Worm (Caenorhabditis elegans) whole organism, young adult: ENCODE measurements around the gene pap-2.

Source experiments
- F33H1.4 ChIP-seq: fragments of 200-800 bp; sonication (Bioruptor generic); IDR thresholded peaks from 2 replicates; pipeline ENCODE4 v1.3.6; 2022; ENCODE audit warnings: missing genetic modification reagents, missing genetic modification characterization, missing compliant biosample characterization
- F37B4.10 ChIP-seq: fragments of 200-800 bp; sonication (Bioruptor generic); IDR thresholded peaks from 2 replicates; pipeline ENCODE4 v1.3.6; 2022; ENCODE audit warnings: missing genetic modification characterization, missing compliant biosample characterization
- K11D2.4 ChIP-seq: fragments of 200-800 bp; sonication (Bioruptor generic); IDR thresholded peaks from 2 replicates; pipeline ENCODE4 v1.3.6; 2022; ENCODE audit warnings: missing genetic modification reagents, missing genetic modification characterization, missing compliant biosample characterization
- T07F8.4 ChIP-seq: sonication (generic microtip); optimal IDR thresholded peaks from 2 replicates; lab custom pipeline; 2016; ENCODE audit warnings: mild to moderate bottlenecking, missing genetic modification characterization, moderate library complexity, missing compliant biosample characterization
- T26A5.8 ChIP-seq: sonication (generic microtip); optimal IDR thresholded peaks from 2 replicates; lab custom pipeline; 2016; ENCODE audit warnings: missing genetic modification characterization, missing compliant biosample characterization
- ama-1 ChIP-seq, 3 experiments: fragments of 150-350 bp in 1 of 3; sonication (generic microtip) in 2 of 3; optimal IDR thresholded peaks; 2 replicates each; lab custom pipeline; 2014 to 2018; ENCODE audit warnings: missing biosample characterization in 2 of 3, missing genetic modification characterization in 2 of 3, missing genetic modification reagents in 2 of 3
- attf-3 ChIP-seq: fragments of 200-800 bp; sonication (Bioruptor generic); conservative IDR thresholded peaks from 2 replicates; pipeline ENCODE4 v1.3.6; 2022; ENCODE audit warnings: missing genetic modification reagents, missing genetic modification characterization, missing compliant biosample characterization
- attf-5 ChIP-seq: fragments of 200-800 bp; sonication (Bioruptor generic); optimal IDR thresholded peaks from 2 replicates; lab custom pipeline; 2018; ENCODE audit warnings: mild to moderate bottlenecking, missing genetic modification characterization, missing compliant biosample characterization
- bed-2 ChIP-seq: fragments of 200-800 bp; sonication (Bioruptor generic); IDR thresholded peaks from 2 replicates; pipeline ENCODE4 v1.3.6; 2022; ENCODE audit warnings: missing genetic modification reagents, missing genetic modification characterization, missing compliant biosample characterization
- cebp-2 ChIP-seq: fragments of 200-800 bp; sonication (Bioruptor generic); IDR thresholded peaks from 2 replicates; pipeline ENCODE4 v1.3.6; 2022; ENCODE audit warnings: missing genetic modification characterization, missing compliant biosample characterization
- die-1 ChIP-seq: sonication (generic microtip); optimal IDR thresholded peaks from 2 replicates; lab custom pipeline; 2016; ENCODE audit warnings: missing genotype, mild to moderate bottlenecking, missing genetic modification characterization, missing compliant biosample characterization
- dpff-1 ChIP-seq: sonication (generic microtip); optimal IDR thresholded peaks from 2 replicates; lab custom pipeline; 2017; ENCODE audit warnings: mild to moderate bottlenecking, missing genetic modification characterization, missing compliant biosample characterization
- efl-1 ChIP-seq: fragments of 150-350 bp; optimal IDR thresholded peaks from 2 replicates; lab custom pipeline; 2014; ENCODE audit warnings: missing biosample characterization, missing genetic modification reagents, missing genetic modification characterization
- egl-44 ChIP-seq: fragments of 200-800 bp; sonication (Bioruptor generic); IDR thresholded peaks from 2 replicates; pipeline ENCODE4 v1.3.6; 2022; ENCODE audit warnings: missing genetic modification reagents, missing genetic modification characterization, missing compliant biosample characterization
- egrh-3 ChIP-seq: fragments of 200-800 bp; sonication (Bioruptor generic); IDR thresholded peaks from 2 replicates; pipeline ENCODE4 v1.3.6; 2022; ENCODE audit warnings: missing genetic modification reagents, missing genetic modification characterization, missing compliant biosample characterization
- ekl-4 ChIP-seq: fragments of 200-800 bp; sonication (Bioruptor generic); IDR thresholded peaks from 2 replicates; pipeline ENCODE4 v1.3.6; 2022; ENCODE audit warnings: missing genetic modification reagents, missing genetic modification characterization, missing compliant biosample characterization
- ets-4 ChIP-seq: fragments of 200-800 bp; sonication (Bioruptor generic); optimal IDR thresholded peaks from 2 replicates; lab custom pipeline; 2018; ENCODE audit warnings: mild to moderate bottlenecking, missing genetic modification characterization, missing compliant biosample characterization
- fkh-3 ChIP-seq: sonication (generic microtip); optimal IDR thresholded peaks from 2 replicates; lab custom pipeline; 2016; ENCODE audit warnings: mild to moderate bottlenecking, missing genetic modification characterization, missing compliant biosample characterization
- hsf-1 ChIP-seq: fragments of 200-800 bp; sonication (Bioruptor generic); IDR thresholded peaks from 2 replicates; pipeline ENCODE4 v1.3.6; 2022; ENCODE audit warnings: missing genetic modification reagents, missing genetic modification characterization, missing compliant biosample characterization
- let-526 ChIP-seq: fragments of 200-800 bp; sonication (Bioruptor generic); IDR thresholded peaks from 2 replicates; pipeline ENCODE4 v1.3.6; 2022; ENCODE audit warnings: missing genetic modification reagents, missing genetic modification characterization, missing compliant biosample characterization
- lin-40 ChIP-seq: sonication (generic microtip); optimal IDR thresholded peaks from 2 replicates; lab custom pipeline; 2016; ENCODE audit warnings: missing genetic modification characterization, mild to moderate bottlenecking, missing compliant biosample characterization, missing genotype, missing genetic modification reagents
- lsy-27 ChIP-seq: sonication (generic microtip); optimal IDR thresholded peaks from 2 replicates; lab custom pipeline; 2017; ENCODE audit warnings: missing genetic modification characterization, mild to moderate bottlenecking, missing compliant biosample characterization, antibody characterized with exemption, missing genotype, borderline replicate concordance; ENCODE audit not compliant: insufficient read depth
- nfya-2 ChIP-seq: fragments of 200-800 bp; sonication (Bioruptor generic); IDR thresholded peaks from 2 replicates; pipeline ENCODE4 v1.3.6; 2022; ENCODE audit warnings: missing genetic modification reagents, missing genetic modification characterization, missing compliant biosample characterization
- nhr-120 ChIP-seq: fragments of 200-800 bp; sonication (Bioruptor generic); IDR thresholded peaks from 2 replicates; pipeline ENCODE4 v1.3.6; 2022; ENCODE audit warnings: missing genetic modification characterization, missing compliant biosample characterization
- nhr-179 ChIP-seq: sonication (generic microtip); optimal IDR thresholded peaks from 2 replicates; lab custom pipeline; 2016; ENCODE audit warnings: mild to moderate bottlenecking, missing genetic modification characterization, missing compliant biosample characterization
- nhr-90 ChIP-seq: sonication (generic microtip); optimal IDR thresholded peaks from 2 replicates; lab custom pipeline; 2016; ENCODE audit warnings: missing genotype, mild to moderate bottlenecking, missing genetic modification characterization, missing compliant biosample characterization
- pbrm-1 ChIP-seq: fragments of 200-800 bp; sonication (Bioruptor generic); IDR thresholded peaks from 2 replicates; pipeline ENCODE4 v1.3.6; 2022; ENCODE audit warnings: missing genetic modification reagents, missing genetic modification characterization, missing compliant biosample characterization
- rec-8 ChIP-seq, 2 experiments: sonication (generic microtip); optimal IDR thresholded peaks; 2 replicates each; lab custom pipeline; 2016; ENCODE audit warnings: mild to moderate bottlenecking in 2 of 2, missing genetic modification characterization in 2 of 2, missing genetic modification reagents in 2 of 2, missing genotype in 2 of 2, missing biosample characterization in 1 of 2, missing compliant biosample characterization in 1 of 2, moderate library complexity in 1 of 2
- rpc-1 ChIP-seq, 2 experiments: fragments of 150-350 bp in 1 of 2; sonication (generic microtip) in 1 of 2; optimal IDR thresholded peaks; 2 replicates each; lab custom pipeline; 2014 to 2018; ENCODE audit warnings: missing biosample characterization in 1 of 2, missing genetic modification characterization in 1 of 2, missing genetic modification reagents in 1 of 2, missing genotype in 1 of 2
- somi-1 ChIP-seq: fragments of 200-800 bp; sonication (Bioruptor generic); optimal IDR thresholded peaks from 2 replicates; lab custom pipeline; 2018; ENCODE audit warnings: mild to moderate bottlenecking, missing genetic modification characterization, missing compliant biosample characterization
- zim-3 ChIP-seq: sonication (generic microtip); optimal IDR thresholded peaks from 2 replicates; lab custom pipeline; 2017; ENCODE audit warnings: mild to moderate bottlenecking, missing genetic modification characterization, moderate library complexity, missing compliant biosample characterization
- ztf-22 ChIP-seq: fragments of 200-800 bp; sonication (Bioruptor generic); optimal IDR thresholded peaks from 2 replicates; lab custom pipeline; 2018; ENCODE audit warnings: mild to moderate bottlenecking, missing genetic modification characterization, moderate library complexity, missing compliant biosample characterization
- ztf-3 ChIP-seq: fragments of 200-800 bp; sonication (Bioruptor generic); optimal IDR thresholded peaks from 2 replicates; lab custom pipeline; 2018; ENCODE audit warnings: mild to moderate bottlenecking, missing genetic modification characterization, missing compliant biosample characterization
- ztf-6 ChIP-seq: fragments of 200-800 bp; sonication (Bioruptor generic); IDR thresholded peaks from 2 replicates; pipeline ENCODE4 v1.3.6; 2022; ENCODE audit warnings: missing genetic modification reagents, missing genetic modification characterization, missing compliant biosample characterization

Gene pap-2

ce11 chrII:9617039-9617901 is 8.1 kb upstream of the pap-2 start, which contains the start of gene hal-3 (continued):
- TF ChIP-seq ekl-4, result no peak
- TF ChIP-seq attf-3 (GFP tag; lab: Robert Waterston, UW), result no peak; the same call in 1 of the 2 replicates
- TF ChIP-seq T07F8.4, result no peak
- TF ChIP-seq bed-2, result no peak
- TF ChIP-seq egl-44, result peak; percentile 9; the same call in 1 of the 2 replicates
- no peak for TF ChIP-seq somi-1 (GFP tag; lab: Kevin White, UChicago)
- no peak for TF ChIP-seq F33H1.4
- TF ChIP-seq ama-1 (optimal IDR thresholded peaks at IDR 0.05; lab: Kevin White, UChicago), result peak; percentile 77
- no peak for TF ChIP-seq ama-1 (GFP tag; optimal IDR thresholded peaks at IDR 0.05; lab: Kevin White, UChicago)
- peak; percentile 1 for TF ChIP-seq T26A5.8 (tag; lab: Kevin White, UChicago)
- 0 out of 2 replicates have a peak, but pooled peaks have one; percentile 59 for TF ChIP-seq cebp-2 (GFP tag; lab: Robert Waterston, UW)
- no peak for TF ChIP-seq lsy-27 (tag; lab: Kevin White, UChicago)
- TF ChIP-seq die-1, result no peak

DNA sequence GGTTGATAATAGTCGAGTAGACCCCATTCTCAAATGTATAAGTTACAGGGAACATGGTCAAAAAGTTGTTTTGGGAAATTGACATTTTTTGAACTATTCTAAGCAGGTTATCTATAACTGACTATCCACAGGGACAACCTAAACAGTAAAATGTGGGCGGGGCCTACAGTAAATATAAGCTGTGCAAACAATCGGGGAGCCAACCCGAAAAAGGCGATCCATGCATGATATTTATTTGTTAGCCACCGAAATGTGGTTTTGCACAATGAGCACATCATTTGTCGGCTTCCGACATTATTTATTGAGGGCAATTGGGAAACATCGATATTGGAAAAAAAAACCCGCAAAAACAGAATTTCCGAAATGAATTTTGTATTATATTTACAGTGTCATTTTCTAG is 5.5 kb upstream of the pap-2 start, which contains the start of gene hlh-6:
Gene hlh-6, minus strand, starts transcription at position 101 of the 400 bp plus-strand sequence.
- TF ChIP-seq attf-5 (no peak), fkh-3 (tag; lab: Kevin White, UChicago) (no peak), efl-1 (no peak), zim-3 (no peak), F33H1.4 (no peak), F37B4.10 (GFP tag; lab: Robert Waterston, UW) (no peak), nfya-2 (GFP tag; lab: Robert Waterston, UW) (no peak), pbrm-1 (GFP tag; lab: Robert Waterston, UW) (no peak), dpff-1 (tag; lab: Kevin White, UChicago) (no peak), ets-4 (GFP tag; lab: Kevin White, UChicago) (no peak), rec-8 (tag; optimal IDR thresholded peaks at IDR 0.05; lab: Kevin White, UChicago) (no peak), let-526 (no peak), hsf-1 (GFP tag; lab: Robert Waterston, UW) (no peak), K11D2.4 (GFP tag; lab: Robert Waterston, UW) (no peak), nhr-179 (tag; lab: Kevin White, UChicago) (no peak), rpc-1 (optimal IDR thresholded peaks at IDR 0.05; lab: Kevin White, UChicago) (no peak), rpc-1 (tag; optimal IDR thresholded peaks at IDR 0.05; lab: Kevin White, UChicago) (no peak), nhr-120 (GFP tag; lab: Robert Waterston, UW) (no peak), ztf-22 (no peak), lin-40 (tag; lab: Kevin White, UChicago) (no peak)

- TF ChIP-seq ztf-6 (GFP tag; lab: Robert Waterston, UW) (no peak), egrh-3 (GFP tag; lab: Robert Waterston, UW) (no peak), ekl-4 (no peak), ztf-3 (no peak), nhr-90 (no peak), F37B4.10 (GFP tag; lab: Robert Waterston, UW) (no peak)
- TF ChIP-seq, all 124 proteins: peak for 0
Observed at ce11 chrII:9611347-9611923, 2.2 kb upstream of the pap-2 start, which contains the start of the genes T15H9.5 and T15H9.4. Gene T15H9.5, minus strand, starts transcription at chrII:9611447. Gene T15H9.4, plus strand, starts transcription at chrII:9611873.
